Fruit fly (Drosophila melanogaster) whole organism, adult: Measurements from ENCODE around the gene lawc.

ENCODE experiments used
- CG12768 ChIP-seq: fragments of 200-800 bp; sonication (Bioruptor generic); optimal IDR thresholded peaks from 2 replicates; lab custom pipeline; 2017; ENCODE audit warnings: missing biosample characterization, missing genetic modification characterization, mild to moderate bottlenecking, moderate library complexity, missing genetic modification reagents
- CG14711 ChIP-seq: fragments of 200-800 bp; sonication (Bioruptor generic); optimal IDR thresholded peaks from 2 replicates; lab custom pipeline; 2018; ENCODE audit warnings: missing biosample characterization, mild to moderate bottlenecking, missing genetic modification characterization, moderate library complexity
- CG7045 ChIP-seq: fragments of 200-800 bp; sonication (Bioruptor generic); optimal IDR thresholded peaks from 2 replicates; lab custom pipeline; 2017; ENCODE audit warnings: missing biosample characterization, mild to moderate bottlenecking, missing genetic modification characterization
- CG7101 ChIP-seq: fragments of 200-800 bp; sonication (Bioruptor generic); optimal IDR thresholded peaks from 2 replicates; lab custom pipeline; 2018; ENCODE audit warnings: missing biosample characterization, mild to moderate bottlenecking, missing genetic modification characterization, moderate library complexity
- Crg-1 ChIP-seq: fragments of 200-800 bp; sonication (Bioruptor generic); optimal IDR thresholded peaks from 2 replicates; lab custom pipeline; 2016; ENCODE audit warnings: missing biosample characterization, missing genetic modification characterization

- TF ChIP-seq CG14711 (no peak), CG12768 (GFP tag; lab: Kevin White, UChicago) (no peak), Crg-1 (GFP tag; lab: Kevin White, UChicago) (no peak), CG7101 (tag; lab: Kevin White, UChicago) (no peak), CG7045 (GFP tag; lab: Kevin White, UChicago) (no peak)
Observed at dm6 chrX:8447166-8447565, 35.7 kb upstream of the lawc start.
